Worm (Caenorhabditis elegans) whole organism, L2 larva: ENCODE results near the gene Y37H2A.14.

ENCODE experiments used
- C34F6.9 ChIP-seq: fragments of 150-350 bp; optimal IDR thresholded peaks from 2 replicates; lab custom pipeline; 2014; ENCODE audit warnings: missing biosample characterization, missing genetic modification characterization
- R02D3.7 ChIP-seq: fragments of 150-350 bp; optimal IDR thresholded peaks from 2 replicates; lab custom pipeline; 2014; ENCODE audit warnings: missing biosample characterization, missing genetic modification characterization
- Y55F3AM.14 ChIP-seq: fragments of 200-800 bp; sonication (Bioruptor generic); optimal IDR thresholded peaks from 2 replicates; lab custom pipeline; 2018; ENCODE audit warnings: mild to moderate bottlenecking, missing genetic modification characterization, missing compliant biosample characterization
- ZK546.5 ChIP-seq: sonication (generic microtip); optimal IDR thresholded peaks from 2 replicates; lab custom pipeline; 2017; ENCODE audit warnings: missing biosample characterization, missing genetic modification characterization
- aly-2 ChIP-seq: fragments of 150-350 bp; optimal IDR thresholded peaks from 2 replicates; lab custom pipeline; 2014; ENCODE audit warnings: missing biosample characterization, missing genetic modification characterization
- ama-1 ChIP-seq: fragments of 150-350 bp; optimal IDR thresholded peaks from 2 replicates; lab custom pipeline; 2018; ENCODE audit warnings: inconsistent platforms
- ceh-16 ChIP-seq: fragments of 150-350 bp; optimal IDR thresholded peaks from 2 replicates; lab custom pipeline; 2014; ENCODE audit warnings: missing biosample characterization, missing genetic modification characterization
- crh-2 ChIP-seq: sonication (generic microtip); optimal IDR thresholded peaks from 2 replicates; lab custom pipeline; 2017; ENCODE audit warnings: missing biosample characterization, missing genetic modification characterization
- dmd-4 ChIP-seq: sonication (generic microtip); optimal IDR thresholded peaks from 2 replicates; lab custom pipeline; 2017; ENCODE audit warnings: missing biosample characterization, missing genetic modification characterization
- egl-27 ChIP-seq: sonication (generic microtip); optimal IDR thresholded peaks from 3 replicates; lab custom pipeline; 2017; ENCODE audit warnings: missing biosample characterization, missing genetic modification reagents, missing genetic modification characterization
- elt-1 ChIP-seq: fragments of 150-350 bp; optimal IDR thresholded peaks from 2 replicates; lab custom pipeline; 2014; ENCODE audit warnings: missing biosample characterization, missing genetic modification characterization
- elt-3 ChIP-seq: sonication (generic microtip); optimal IDR thresholded peaks from 2 replicates; lab custom pipeline; 2017; ENCODE audit warnings: missing biosample characterization, missing genetic modification characterization
- fos-1 ChIP-seq: fragments of 150-350 bp; optimal IDR thresholded peaks from 2 replicates; lab custom pipeline; 2014; ENCODE audit warnings: missing biosample characterization, missing genetic modification characterization
- lin-13 ChIP-seq: fragments of 150-350 bp; optimal IDR thresholded peaks from 2 replicates; lab custom pipeline; 2014; ENCODE audit warnings: missing biosample characterization, missing genetic modification reagents, missing genetic modification characterization
- lin-39 ChIP-seq: fragments of 150-350 bp; optimal IDR thresholded peaks from 2 replicates; lab custom pipeline; 2014; ENCODE audit warnings: missing biosample characterization, missing genetic modification reagents, missing genetic modification characterization
- mab-5 ChIP-seq: fragments of 150-350 bp; optimal IDR thresholded peaks from 2 replicates; lab custom pipeline; 2014; ENCODE audit warnings: missing biosample characterization, missing genetic modification characterization
- mbf-1 ChIP-seq: sonication (generic microtip); optimal IDR thresholded peaks from 2 replicates; lab custom pipeline; 2017; ENCODE audit warnings: missing biosample characterization, missing genetic modification characterization
- mdl-1 ChIP-seq, 2 experiments: fragments of 150-350 bp in 1 of 2; sonication (generic microtip) in 1 of 2; optimal IDR thresholded peaks; 2 replicates each; lab custom pipeline; 2017; ENCODE audit warnings: missing biosample characterization in 2 of 2, missing genetic modification characterization in 2 of 2
- nhr-10 ChIP-seq: sonication (generic microtip); optimal IDR thresholded peaks from 2 replicates; lab custom pipeline; 2017; ENCODE audit warnings: missing biosample characterization, missing genetic modification characterization
- nhr-11 ChIP-seq: fragments of 150-350 bp; optimal IDR thresholded peaks from 2 replicates; lab custom pipeline; 2014; ENCODE audit warnings: missing biosample characterization, missing genetic modification characterization
- nhr-12 ChIP-seq: fragments of 150-350 bp; optimal IDR thresholded peaks from 2 replicates; lab custom pipeline; 2014; ENCODE audit warnings: missing biosample characterization, missing genetic modification characterization
- nhr-129 ChIP-seq: fragments of 150-350 bp; optimal IDR thresholded peaks from 2 replicates; lab custom pipeline; 2014; ENCODE audit warnings: missing biosample characterization, missing genetic modification characterization
- nhr-21 ChIP-seq: fragments of 150-350 bp; optimal IDR thresholded peaks from 2 replicates; lab custom pipeline; 2014; ENCODE audit warnings: missing biosample characterization, missing genetic modification characterization
- nhr-23 ChIP-seq: fragments of 150-350 bp; optimal IDR thresholded peaks from 2 replicates; lab custom pipeline; 2014; ENCODE audit warnings: missing biosample characterization, missing genetic modification reagents, missing genetic modification characterization
- nhr-25 ChIP-seq: fragments of 150-350 bp; sonication (generic microtip); optimal IDR thresholded peaks from 3 replicates; lab custom pipeline; 2014; ENCODE audit warnings: missing biosample characterization, missing genetic modification characterization
- nhr-6 ChIP-seq: fragments of 150-350 bp; optimal IDR thresholded peaks from 2 replicates; lab custom pipeline; 2014; ENCODE audit warnings: missing biosample characterization, missing genetic modification characterization
- nhr-77 ChIP-seq: fragments of 150-350 bp; optimal IDR thresholded peaks from 2 replicates; lab custom pipeline; 2014; ENCODE audit warnings: missing biosample characterization, missing genetic modification characterization
- peb-1 ChIP-seq: fragments of 150-350 bp; optimal IDR thresholded peaks from 2 replicates; lab custom pipeline; 2014; ENCODE audit warnings: missing biosample characterization, missing genetic modification characterization
- sem-4 ChIP-seq: fragments of 150-350 bp; optimal IDR thresholded peaks from 2 replicates; lab custom pipeline; 2014; ENCODE audit warnings: missing biosample characterization, missing genetic modification reagents, missing genetic modification characterization
- skn-1 ChIP-seq: sonication (generic microtip); optimal IDR thresholded peaks from 2 replicates; lab custom pipeline; 2017; ENCODE audit warnings: missing biosample characterization, missing genetic modification characterization
- snpc-4 ChIP-seq: fragments of 150-350 bp; optimal IDR thresholded peaks from 2 replicates; lab custom pipeline; 2014; ENCODE audit warnings: missing biosample characterization, missing genetic modification characterization
- unc-55 ChIP-seq: fragments of 150-350 bp; sonication (generic microtip); optimal IDR thresholded peaks from 3 replicates; lab custom pipeline; 2014; ENCODE audit warnings: missing biosample characterization, missing genetic modification reagents, missing genetic modification characterization
- unc-62 ChIP-seq: fragments of 150-350 bp; optimal IDR thresholded peaks from 2 replicates; lab custom pipeline; 2014; ENCODE audit warnings: missing biosample characterization, missing genetic modification reagents, missing genetic modification characterization
- zag-1 ChIP-seq: fragments of 150-350 bp; optimal IDR thresholded peaks from 2 replicates; lab custom pipeline; 2014; ENCODE audit warnings: missing biosample characterization, missing genetic modification characterization
- ztf-1 ChIP-seq: fragments of 200-800 bp; sonication (Bioruptor generic); conservative IDR thresholded peaks from 2 replicates; pipeline ENCODE4 v1.3.6; 2022; ENCODE audit warnings: missing genetic modification characterization, missing compliant biosample characterization
- ztf-11 ChIP-seq: sonication (generic microtip); optimal IDR thresholded peaks from 2 replicates; lab custom pipeline; 2017; ENCODE audit warnings: missing biosample characterization, missing genetic modification characterization
- ztf-4 ChIP-seq: fragments of 150-350 bp; optimal IDR thresholded peaks from 2 replicates; lab custom pipeline; 2014; ENCODE audit warnings: missing biosample characterization, missing genetic modification characterization

Y37H2A.14 gene

ce11 chrV:18128545-18128944 lies 15.0 kb upstream of the Y37H2A.14 start:
- TF ChIP-seq nhr-12 (tag; lab: Kevin White, UChicago): no peak
- TF ChIP-seq C34F6.9 (tag; lab: Kevin White, UChicago): no peak
- TF ChIP-seq ztf-1 (GFP tag; lab: Robert Waterston, UW): no peak
- TF ChIP-seq mbf-1 (tag; lab: Kevin White, UChicago): no peak
- no peak for TF ChIP-seq elt-3
- no peak for TF ChIP-seq lin-13 (GFP tag; lab: Kevin White, UChicago)

ce11 chrV:18131049-18131448 lies 12.5 kb upstream of the Y37H2A.14 start, which contains the start of gene Y37H2A.12:
Gene Y37H2A.12 (minus strand): TSS chrV:18131129.
- TF ChIP-seq snpc-4 (tag; lab: Kevin White, UChicago) (no peak), nhr-11 (tag; lab: Kevin White, UChicago) (no peak), nhr-12 (tag; lab: Kevin White, UChicago) (no peak), nhr-10 (no peak), dmd-4 (tag; lab: Kevin White, UChicago) (no peak), nhr-6 (tag; lab: Kevin White, UChicago) (no peak), fos-1 (tag; lab: Kevin White, UChicago) (no peak), crh-2 (tag; lab: Kevin White, UChicago) (no peak), aly-2 (tag; lab: Kevin White, UChicago) (no peak), unc-55 (GFP tag; lab: Kevin White, UChicago) (no peak), nhr-23 (tag; lab: Kevin White, UChicago) (no peak), skn-1 (no peak), ztf-11 (tag; lab: Kevin White, UChicago) (no peak), ama-1 (lab: Kevin White, UChicago) (no peak), zag-1 (tag; lab: Kevin White, UChicago) (no peak), lin-39 (no peak)

ce11 chrV:18133177-18133576 lies 10.4 kb upstream of the Y37H2A.14 start, which contains the start of gene Y37H2A.18:
Gene Y37H2A.18 (minus strand): TSS chrV:18133277.
- no peak for TF ChIP-seq sem-4
- no peak for TF ChIP-seq elt-1 (tag; lab: Kevin White, UChicago)
- no peak for TF ChIP-seq nhr-129 (tag; lab: Kevin White, UChicago)
- no peak for TF ChIP-seq nhr-12 (tag; lab: Kevin White, UChicago)
- no peak for TF ChIP-seq unc-55 (GFP tag; lab: Kevin White, UChicago)
- TF ChIP-seq nhr-23 (tag; lab: Kevin White, UChicago): no peak
- TF ChIP-seq zag-1 (tag; lab: Kevin White, UChicago): no peak
- no peak for TF ChIP-seq lin-13 (GFP tag; lab: Kevin White, UChicago)
- TF ChIP-seq C34F6.9 (tag; lab: Kevin White, UChicago): no peak
- no peak for TF ChIP-seq nhr-10
- TF ChIP-seq mab-5: no peak
- TF ChIP-seq nhr-6 (tag; lab: Kevin White, UChicago): no peak
- no peak for TF ChIP-seq skn-1
- TF ChIP-seq lin-39: no peak
- no peak for TF ChIP-seq ZK546.5 (tag; lab: Kevin White, UChicago)
- TF ChIP-seq nhr-77 (tag; lab: Kevin White, UChicago): no peak
- no peak for TF ChIP-seq crh-2 (tag; lab: Kevin White, UChicago)
- TF ChIP-seq ztf-4 (tag; lab: Kevin White, UChicago): no peak

- TF ChIP-seq zag-1 (tag; lab: Kevin White, UChicago) (no peak), nhr-10 (no peak)
Observed at ce11 chrV:18134378-18134777, 9.2 kb upstream of the Y37H2A.14 start, which contains the start of gene Y37H2A.7. Gene Y37H2A.7 (minus strand): TSS chrV:18134478.

- TF ChIP-seq peb-1 (tag; lab: Kevin White, UChicago): no peak
- TF ChIP-seq nhr-12 (tag; lab: Kevin White, UChicago): no peak
- no peak for TF ChIP-seq egl-27 (tag; lab: Kevin White, UChicago)
- no peak for TF ChIP-seq nhr-77 (tag; lab: Kevin White, UChicago)
- TF ChIP-seq ZK546.5 (tag; lab: Kevin White, UChicago): no peak
- no peak for TF ChIP-seq nhr-21 (tag; lab: Kevin White, UChicago)
- TF ChIP-seq unc-55 (GFP tag; lab: Kevin White, UChicago): no peak
- no peak for TF ChIP-seq nhr-25 (tag; lab: Kevin White, UChicago)
- TF ChIP-seq mbf-1 (tag; lab: Kevin White, UChicago): no peak
Observed at ce11 chrV:18137679-18138078, 5.9 kb upstream of the Y37H2A.14 start.

ce11 chrV:18138695-18139094 lies 4.8 kb upstream of the Y37H2A.14 start, which contains the start of gene Y37H2A.10:
Gene Y37H2A.10 (plus strand): TSS chrV:18138995.
- no peak for TF ChIP-seq nhr-21 (tag; lab: Kevin White, UChicago)
- no peak for TF ChIP-seq nhr-10
- TF ChIP-seq Y55F3AM.14 (GFP tag; lab: Kevin White, UChicago): no peak
- TF ChIP-seq ceh-16 (tag; lab: Kevin White, UChicago): no peak
- TF ChIP-seq unc-62: no peak
- TF ChIP-seq nhr-77 (tag; lab: Kevin White, UChicago): no peak
- no peak for TF ChIP-seq mbf-1 (tag; lab: Kevin White, UChicago)
- TF ChIP-seq mdl-1 (tag; optimal IDR thresholded peaks at IDR 0.05; lab: Kevin White, UChicago): no peak
- TF ChIP-seq ztf-1 (GFP tag; lab: Robert Waterston, UW): no peak
- no peak for TF ChIP-seq sem-4
- no peak for TF ChIP-seq mab-5
- TF ChIP-seq R02D3.7 (tag; lab: Kevin White, UChicago): no peak
- TF ChIP-seq nhr-6 (tag; lab: Kevin White, UChicago): no peak
- no peak for TF ChIP-seq nhr-23 (tag; lab: Kevin White, UChicago)
- no peak for TF ChIP-seq lin-13 (GFP tag; lab: Kevin White, UChicago)
